Worm (Caenorhabditis elegans) whole organism, late embryonic: ENCODE results near the gene ubc-13.
"Not testable (repeated sequence)": the region's sequence is repeated elsewhere in the genome, so short reads cannot be mapped to it uniquely, and the experiment has no call there.

Experiments
- K02D7.2 ChIP-seq: sonication (generic microtip); optimal IDR thresholded peaks from 2 replicates; lab custom pipeline; 2017; ENCODE audit warnings: mild to moderate bottlenecking, missing genetic modification characterization, missing compliant biosample characterization
- ama-1 ChIP-seq: fragments of 150-350 bp; optimal IDR thresholded peaks from 2 replicates; lab custom pipeline; 2014
- ceh-2 ChIP-seq: sonication (generic microtip); optimal IDR thresholded peaks from 2 replicates; lab custom pipeline; 2016; ENCODE audit warnings: missing genotype, missing genetic modification characterization, missing compliant biosample characterization
- ets-4 ChIP-seq: sonication (generic microtip); optimal IDR thresholded peaks from 2 replicates; lab custom pipeline; 2016; ENCODE audit warnings: missing genetic modification characterization, missing compliant biosample characterization
- eyg-1 ChIP-seq: sonication (generic microtip); optimal IDR thresholded peaks from 2 replicates; lab custom pipeline; 2016; ENCODE audit warnings: missing genotype, missing genetic modification characterization, missing compliant biosample characterization
- hlh-13 ChIP-seq: fragments of 200-800 bp; sonication (Bioruptor generic); optimal IDR thresholded peaks from 2 replicates; lab custom pipeline; 2018; ENCODE audit warnings: mild to moderate bottlenecking, missing genetic modification characterization, missing compliant biosample characterization
- nfya-1 ChIP-seq: sonication (generic microtip); optimal IDR thresholded peaks from 2 replicates; lab custom pipeline; 2017; ENCODE audit warnings: missing genetic modification characterization, mild to moderate bottlenecking, missing compliant biosample characterization, antibody characterized with exemption, moderate library complexity
- pha-4 ChIP-seq: fragments of 150-350 bp; optimal IDR thresholded peaks from 2 replicates; lab custom pipeline; 2018; ENCODE audit warnings: missing biosample characterization, missing genetic modification reagents, missing genetic modification characterization
- pqm-1 ChIP-seq: sonication (generic microtip); optimal IDR thresholded peaks from 2 replicates; lab custom pipeline; 2016; ENCODE audit warnings: missing genetic modification characterization, missing compliant biosample characterization
- pros-1 ChIP-seq: fragments of 150-350 bp; optimal IDR thresholded peaks from 2 replicates; lab custom pipeline; 2014; ENCODE audit warnings: missing biosample characterization, missing genetic modification reagents, missing genetic modification characterization
- syd-9 ChIP-seq: sonication (generic microtip); optimal IDR thresholded peaks from 2 replicates; lab custom pipeline; 2016; ENCODE audit warnings: mild to moderate bottlenecking, missing genetic modification characterization, moderate library complexity, missing compliant biosample characterization

DNA sequence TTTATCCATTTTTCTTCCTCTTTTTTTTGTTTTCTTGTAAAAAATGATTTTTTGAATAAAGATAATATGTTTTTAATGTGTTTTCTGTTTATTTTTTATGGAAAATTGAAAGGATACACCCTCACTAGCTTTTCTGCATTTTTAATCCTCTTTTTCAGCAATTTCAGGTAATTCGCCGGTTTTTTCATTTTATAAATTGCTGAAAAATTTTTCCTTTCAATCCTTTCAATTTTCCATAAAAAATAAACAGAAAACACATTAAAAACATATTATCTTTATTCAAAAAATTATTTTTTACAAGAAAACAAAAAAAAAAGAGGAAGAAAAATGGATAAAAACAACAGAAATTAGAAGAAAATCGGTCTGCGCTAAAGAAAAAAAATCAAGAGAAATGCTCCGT, 7.8 kb downstream of the ubc-13 start, which contains the start of gene Y54G2A.50:
- not testable (repeated sequence) for TF ChIP-seq pros-1; ceh-2 (tag; lab: Kevin White, UChicago); K02D7.2 (tag; lab: Kevin White, UChicago); ets-4 (tag; lab: Kevin White, UChicago); pqm-1 (tag; lab: Kevin White, UChicago); syd-9 (tag; lab: Kevin White, UChicago); nfya-1 (tag; lab: Kevin White, UChicago); pha-4; hlh-13 (GFP tag; lab: Kevin White, UChicago); ama-1; eyg-1
